Worm (Caenorhabditis elegans) whole organism, L3 larva: ENCODE results near the gene gst-17.
"Not testable (repeated sequence)": the region's sequence is repeated elsewhere in the genome, so short reads cannot be mapped to it uniquely, and the experiment has no call there.

Experiments used
- ZK546.5 ChIP-seq: sonication (generic microtip); optimal IDR thresholded peaks from 2 replicates; lab custom pipeline; 2017; ENCODE audit warnings: missing biosample characterization, missing genetic modification characterization
- aly-2 ChIP-seq: fragments of 150-350 bp; optimal IDR thresholded peaks from 2 replicates; lab custom pipeline; 2014; ENCODE audit warnings: missing biosample characterization, missing genetic modification characterization
- ama-1 ChIP-seq: fragments of 150-350 bp; optimal IDR thresholded peaks from 2 replicates; lab custom pipeline; 2018
- ceh-82 ChIP-seq: fragments of 150-350 bp; optimal IDR thresholded peaks from 2 replicates; lab custom pipeline; 2014; ENCODE audit warnings: missing biosample characterization, missing genetic modification characterization
- ceh-9 ChIP-seq: sonication (generic microtip); optimal IDR thresholded peaks from 2 replicates; lab custom pipeline; 2018; ENCODE audit warnings: missing biosample characterization, missing genetic modification characterization
- egl-27 ChIP-seq: sonication (generic microtip); optimal IDR thresholded peaks from 4 replicates; lab custom pipeline; 2017; ENCODE audit warnings: missing biosample characterization, missing genetic modification reagents, missing genetic modification characterization
- elt-1 ChIP-seq: fragments of 150-350 bp; optimal IDR thresholded peaks from 2 replicates; lab custom pipeline; 2014; ENCODE audit warnings: missing biosample characterization, missing genetic modification characterization
- elt-2 ChIP-seq: sonication (generic microtip); optimal IDR thresholded peaks from 2 replicates; lab custom pipeline; 2016; ENCODE audit warnings: missing genetic modification reagents, mild to moderate bottlenecking, missing genetic modification characterization, missing compliant biosample characterization
- elt-3 ChIP-seq, 3 experiments: fragments of 150-350 bp in 1 of 3; sonication (generic microtip) in 2 of 3; optimal IDR thresholded peaks; 2 replicates in 2 of 3; 4 replicates in 1 of 3; lab custom pipeline; 2014 to 2017; ENCODE audit warnings: missing biosample characterization in 3 of 3, missing genetic modification characterization in 3 of 3
- eor-1 ChIP-seq, 2 experiments: fragments of 150-350 bp; optimal IDR thresholded peaks; 2 replicates each; lab custom pipeline; 2014 to 2018; ENCODE audit warnings: missing biosample characterization in 2 of 2, missing genetic modification characterization in 2 of 2
- fkh-10 ChIP-seq: sonication (generic microtip); optimal IDR thresholded peaks from 2 replicates; lab custom pipeline; 2017; ENCODE audit warnings: missing biosample characterization, missing genetic modification reagents, missing genetic modification characterization
- hmg-11 ChIP-seq: sonication (generic microtip); optimal IDR thresholded peaks from 2 replicates; lab custom pipeline; 2016; ENCODE audit warnings: missing genetic modification characterization, missing compliant biosample characterization
- jun-1 ChIP-seq: fragments of 150-350 bp; optimal IDR thresholded peaks from 2 replicates; lab custom pipeline; 2014; ENCODE audit warnings: missing biosample characterization, missing genetic modification reagents, missing genetic modification characterization
- lin-15B ChIP-seq: fragments of 150-350 bp; optimal IDR thresholded peaks from 2 replicates; lab custom pipeline; 2014; ENCODE audit warnings: missing biosample characterization, missing genetic modification characterization
- lin-39 ChIP-seq: fragments of 150-350 bp; optimal IDR thresholded peaks from 2 replicates; lab custom pipeline; 2018; ENCODE audit warnings: missing biosample characterization, missing genetic modification reagents, missing genetic modification characterization
- lsy-12 ChIP-seq: sonication (generic microtip); optimal IDR thresholded peaks from 2 replicates; lab custom pipeline; 2016; ENCODE audit warnings: mild to moderate bottlenecking, missing genetic modification characterization, missing compliant biosample characterization
- mml-1 ChIP-seq: fragments of 150-350 bp; sonication (generic microtip); optimal IDR thresholded peaks from 3 replicates; lab custom pipeline; 2014; ENCODE audit warnings: missing biosample characterization, missing genetic modification characterization
- nfya-1 ChIP-seq: sonication (generic microtip); optimal IDR thresholded peaks from 2 replicates; lab custom pipeline; 2017; ENCODE audit warnings: missing genetic modification characterization, mild to moderate bottlenecking, missing compliant biosample characterization, antibody characterized with exemption, moderate library complexity; ENCODE audit not compliant: insufficient read depth
- nhr-11 ChIP-seq: fragments of 150-350 bp; optimal IDR thresholded peaks from 2 replicates; lab custom pipeline; 2014; ENCODE audit warnings: missing biosample characterization, missing genetic modification characterization
- nhr-12 ChIP-seq: fragments of 150-350 bp; optimal IDR thresholded peaks from 2 replicates; lab custom pipeline; 2014; ENCODE audit warnings: missing biosample characterization, missing genetic modification characterization
- nhr-23 ChIP-seq: fragments of 150-350 bp; optimal IDR thresholded peaks from 2 replicates; lab custom pipeline; 2014; ENCODE audit warnings: missing biosample characterization, missing genetic modification reagents, missing genetic modification characterization
- nhr-237 ChIP-seq: fragments of 150-350 bp; optimal IDR thresholded peaks from 2 replicates; lab custom pipeline; 2014; ENCODE audit warnings: missing biosample characterization, missing genetic modification characterization
- nhr-28 ChIP-seq: fragments of 150-350 bp; optimal IDR thresholded peaks from 2 replicates; lab custom pipeline; 2014; ENCODE audit warnings: missing biosample characterization, missing genetic modification characterization
- nhr-77 ChIP-seq: fragments of 150-350 bp; optimal IDR thresholded peaks from 2 replicates; lab custom pipeline; 2014; ENCODE audit warnings: missing biosample characterization, missing genetic modification characterization
- pha-4 ChIP-seq: fragments of 150-350 bp; optimal IDR thresholded peaks from 2 replicates; lab custom pipeline; 2014; ENCODE audit warnings: missing biosample characterization, missing genetic modification reagents, missing genetic modification characterization
- pqm-1 ChIP-seq: fragments of 150-350 bp; optimal IDR thresholded peaks from 2 replicates; lab custom pipeline; 2017; ENCODE audit warnings: missing biosample characterization, missing genetic modification characterization, inconsistent platforms
- sea-2 ChIP-seq: fragments of 150-350 bp; sonication (generic microtip); optimal IDR thresholded peaks from 4 replicates; lab custom pipeline; 2014; ENCODE audit warnings: missing biosample characterization, missing genetic modification reagents, missing genetic modification characterization
- tbx-2 ChIP-seq: sonication (generic microtip); optimal IDR thresholded peaks from 2 replicates; lab custom pipeline; 2016; ENCODE audit warnings: mild to moderate bottlenecking, missing genetic modification characterization, missing compliant biosample characterization
- unc-39 ChIP-seq: sonication (generic microtip); optimal IDR thresholded peaks from 4 replicates; lab custom pipeline; 2017; ENCODE audit warnings: missing biosample characterization, missing genetic modification characterization
- unc-62 ChIP-seq: fragments of 150-350 bp; sonication (generic microtip); optimal IDR thresholded peaks from 4 replicates; lab custom pipeline; 2014; ENCODE audit warnings: missing biosample characterization, missing genetic modification reagents, missing genetic modification characterization
- zag-1 ChIP-seq: fragments of 150-350 bp; optimal IDR thresholded peaks from 2 replicates; lab custom pipeline; 2014; ENCODE audit warnings: missing biosample characterization, missing genetic modification characterization
- ztf-11 ChIP-seq: fragments of 150-350 bp; optimal IDR thresholded peaks from 2 replicates; lab custom pipeline; 2014; ENCODE audit warnings: missing biosample characterization, missing genetic modification characterization

Gene gst-17

DNA sequence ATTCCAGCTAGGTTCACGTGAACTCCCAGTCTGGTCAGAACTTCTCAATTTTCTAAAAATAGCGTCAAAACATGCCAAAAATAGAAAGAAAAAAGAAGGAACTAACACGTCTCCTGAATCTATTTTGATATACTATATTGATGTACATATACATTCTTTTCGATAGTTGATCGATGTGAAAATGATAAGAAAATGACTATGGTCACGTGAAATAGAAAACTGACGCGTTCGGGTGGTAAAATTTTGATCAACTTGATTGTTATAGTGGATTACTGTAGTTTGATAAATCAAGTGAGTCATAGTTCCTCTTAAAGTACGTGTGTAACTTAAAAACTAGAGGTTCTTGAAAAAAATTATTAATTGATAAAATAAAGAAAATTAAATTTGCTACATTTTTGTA lies 33.8 kb upstream of the gst-17 start:
- no peak for TF ChIP-seq ceh-82 (tag; lab: Kevin White, UChicago)
- no peak for TF ChIP-seq aly-2 (tag; lab: Kevin White, UChicago)
- TF ChIP-seq egl-27 (tag; lab: Kevin White, UChicago), result no peak
- no peak for TF ChIP-seq unc-39 (tag; lab: Kevin White, UChicago)
- TF ChIP-seq pha-4 (tag; lab: Kevin White, UChicago), result peak; percentile 41
- TF ChIP-seq elt-2 (tag; lab: Kevin White, UChicago), result peak; percentile 89
- no peak for TF ChIP-seq sea-2 (GFP tag; lab: Kevin White, UChicago)
- peak; percentile 86 for TF ChIP-seq pqm-1
- no peak for TF ChIP-seq lin-15B
- TF ChIP-seq unc-62 (GFP tag; lab: Kevin White, UChicago), result no peak
- TF ChIP-seq jun-1 (tag; lab: Kevin White, UChicago), result peak; percentile 69

DNA sequence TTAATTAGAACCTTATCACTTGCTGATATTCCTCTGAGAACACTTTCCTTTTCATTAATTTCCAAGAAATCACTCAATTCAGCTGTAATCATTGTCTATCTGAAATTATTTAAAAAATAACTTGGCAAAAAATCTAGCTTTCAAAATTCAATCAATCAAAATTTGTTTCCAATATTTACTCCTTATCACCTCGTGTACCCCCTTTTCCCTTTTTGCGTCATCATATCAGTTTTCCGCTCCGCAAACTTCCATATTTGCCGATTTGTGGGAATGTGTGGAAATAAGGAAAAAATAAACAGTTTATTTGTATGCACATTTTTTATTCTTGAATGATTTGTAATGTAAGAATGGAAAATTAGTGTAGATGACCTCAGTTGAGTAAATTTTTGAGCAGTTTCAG lies 31.4 kb upstream of the gst-17 start, which contains the start of gene C31C9.6:
C31C9.6 (minus strand) TSS at position 101 of the 400 bp plus-strand sequence.
- TF ChIP-seq elt-2 (tag; lab: Kevin White, UChicago), result peak; percentile 30

DNA sequence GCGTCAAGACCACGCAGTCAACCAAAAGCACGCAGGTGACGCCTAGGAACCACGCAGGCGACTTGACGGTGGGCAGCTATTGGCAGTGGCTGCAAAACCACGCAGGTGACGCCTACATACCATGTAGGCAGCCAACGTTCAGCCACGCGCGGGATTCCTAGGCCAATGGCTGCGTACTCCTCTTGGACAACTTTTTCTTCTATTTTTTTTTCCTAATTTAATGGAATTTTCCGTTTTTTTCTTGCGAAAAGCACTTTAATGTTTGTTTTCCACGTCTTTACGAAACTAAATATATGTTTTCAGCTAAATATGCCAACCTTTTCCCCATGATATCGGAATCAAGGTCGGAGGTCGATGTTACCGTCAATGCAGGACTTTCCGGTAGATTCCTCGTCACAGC lies 24.1 kb upstream of the gst-17 start, which contains the start of gene C31C9.9:
C31C9.9 (plus strand) TSS at position 301 of the 400 bp plus-strand sequence.
- not testable (repeated sequence) for TF ChIP-seq ceh-9 (tag; lab: Kevin White, UChicago); nhr-237 (tag; lab: Kevin White, UChicago); fkh-10 (GFP tag; lab: Kevin White, UChicago)

ce11 chrII:13648230-13648629 lies 17.6 kb upstream of the gst-17 start, which contains the start of gene fbxa-169:
TSS of gene fbxa-169 (plus strand) at chrII:13648530.
- TF ChIP-seq jun-1 (tag; lab: Kevin White, UChicago), result no peak
- TF ChIP-seq unc-39 (tag; lab: Kevin White, UChicago), result no peak
- no peak for TF ChIP-seq ceh-82 (tag; lab: Kevin White, UChicago)
- TF ChIP-seq zag-1, result no peak
- no peak for TF ChIP-seq fkh-10 (GFP tag; lab: Kevin White, UChicago)
- no peak for TF ChIP-seq elt-3 (tag; optimal IDR thresholded peaks at IDR 0.05; lab: Kevin White, UChicago)
- TF ChIP-seq nfya-1, result no peak
- TF ChIP-seq nhr-77 (tag; lab: Kevin White, UChicago), result no peak
- no peak for TF ChIP-seq nhr-23 (tag; lab: Kevin White, UChicago)
- no peak for TF ChIP-seq mml-1 (tag; lab: Kevin White, UChicago)
- TF ChIP-seq nhr-28, result no peak
- TF ChIP-seq unc-62 (GFP tag; lab: Kevin White, UChicago), result no peak
- no peak for TF ChIP-seq tbx-2 (tag; lab: Kevin White, UChicago)
- no peak for TF ChIP-seq nhr-11 (tag; lab: Kevin White, UChicago)
- no peak for TF ChIP-seq nhr-12 (tag; lab: Kevin White, UChicago)

DNA sequence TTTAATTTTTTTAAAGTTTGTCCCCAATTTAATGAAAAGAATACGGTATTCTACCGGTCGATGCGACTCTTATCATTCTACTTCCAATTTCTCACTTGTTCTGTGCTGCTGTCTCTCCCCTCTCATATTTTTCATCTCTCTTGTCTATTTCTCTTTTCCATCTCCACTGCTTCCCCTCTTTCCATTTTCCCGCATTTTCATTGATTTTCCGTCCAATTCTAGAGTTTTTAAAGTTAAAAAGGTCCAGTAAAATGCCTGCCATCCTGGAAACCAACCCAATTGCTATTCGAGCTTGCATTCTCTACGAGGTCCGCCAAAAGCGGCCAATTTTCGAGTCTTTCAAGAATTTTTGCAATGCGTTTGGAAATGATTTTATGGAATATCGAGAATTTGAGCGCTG lies 10.7 kb upstream of the gst-17 start, which contains the start of gene fbxa-167:
fbxa-167 (plus strand) TSS at position 179 of the 400 bp plus-strand sequence.
- TF ChIP-seq pha-4 (tag; lab: Kevin White, UChicago) (peak; percentile 9), hmg-11 (tag; lab: Kevin White, UChicago) (peak; percentile 45), eor-1 (tag; optimal IDR thresholded peaks at IDR 0.05; lab: Kevin White, UChicago) (no peak), lsy-12 (tag; lab: Kevin White, UChicago) (no peak), ztf-11 (tag; lab: Kevin White, UChicago) (no peak), egl-27 (tag; lab: Kevin White, UChicago) (no peak), unc-62 (GFP tag; lab: Kevin White, UChicago) (no peak), nhr-77 (tag; lab: Kevin White, UChicago) (no peak), unc-39 (tag; lab: Kevin White, UChicago) (no peak), elt-2 (tag; lab: Kevin White, UChicago) (peak; percentile 9), elt-3 (tag; optimal IDR thresholded peaks at IDR 0.05; lab: Kevin White, UChicago) (no peak), nfya-1 (peak; percentile 16)

ce11 chrII:13640210-13640609 lies 9.6 kb upstream of the gst-17 start:
- TF ChIP-seq mml-1 (tag; lab: Kevin White, UChicago) (no peak), nhr-77 (tag; lab: Kevin White, UChicago) (no peak), lin-15B (no peak), hmg-11 (tag; lab: Kevin White, UChicago) (peak; percentile 30), pqm-1 (peak; percentile 1), elt-2 (tag; lab: Kevin White, UChicago) (peak; percentile 25), nhr-23 (tag; lab: Kevin White, UChicago) (peak; percentile 17), nfya-1 (peak; percentile 52), ama-1 (lab: Kevin White, UChicago) (no peak), elt-3 (tag; optimal IDR thresholded peaks at IDR 0.05; lab: Kevin White, UChicago) (no peak), unc-39 (tag; lab: Kevin White, UChicago) (no peak), ZK546.5 (tag; lab: Kevin White, UChicago) (no peak), nhr-237 (tag; lab: Kevin White, UChicago) (no peak), elt-1 (tag; lab: Kevin White, UChicago) (no peak), lin-39 (no peak), pha-4 (tag; lab: Kevin White, UChicago) (peak; percentile 41)
